Worm (Caenorhabditis elegans) whole organism, L3 larva: Measurements from ENCODE around the gene pqn-36.

Source experiments
- R02D3.7 ChIP-seq: fragments of 150-350 bp; optimal IDR thresholded peaks from 2 replicates; lab custom pipeline; 2014; ENCODE audit warnings: missing biosample characterization, missing genetic modification characterization
- ama-1 ChIP-seq: fragments of 150-350 bp; optimal IDR thresholded peaks from 2 replicates; lab custom pipeline; 2018
- egl-27 ChIP-seq: sonication (generic microtip); optimal IDR thresholded peaks from 4 replicates; lab custom pipeline; 2017; ENCODE audit warnings: missing biosample characterization, missing genetic modification reagents, missing genetic modification characterization
- lin-15B ChIP-seq: fragments of 150-350 bp; optimal IDR thresholded peaks from 2 replicates; lab custom pipeline; 2014; ENCODE audit warnings: missing biosample characterization, missing genetic modification characterization
- nhr-237 ChIP-seq: fragments of 150-350 bp; optimal IDR thresholded peaks from 2 replicates; lab custom pipeline; 2014; ENCODE audit warnings: missing biosample characterization, missing genetic modification characterization
- pqm-1 ChIP-seq: fragments of 150-350 bp; optimal IDR thresholded peaks from 2 replicates; lab custom pipeline; 2017; ENCODE audit warnings: missing biosample characterization, missing genetic modification characterization, inconsistent platforms
- unc-39 ChIP-seq: sonication (generic microtip); optimal IDR thresholded peaks from 4 replicates; lab custom pipeline; 2017; ENCODE audit warnings: missing biosample characterization, missing genetic modification characterization

ce11 chrX:15372772-15373171 is 42.5 kb downstream of the pqn-36 start:
- TF ChIP-seq nhr-237 (tag; lab: Kevin White, UChicago) (no peak), R02D3.7 (tag; lab: Kevin White, UChicago) (no peak), egl-27 (tag; lab: Kevin White, UChicago) (no peak), lin-15B (tag; lab: Kevin White, UChicago) (no peak), pqm-1 (tag; lab: Kevin White, UChicago) (no peak), unc-39 (tag; lab: Kevin White, UChicago) (no peak), ama-1 (no peak)
